Fruit fly (Drosophila melanogaster): ENCODE data around the gene CG13113.

DNA sequence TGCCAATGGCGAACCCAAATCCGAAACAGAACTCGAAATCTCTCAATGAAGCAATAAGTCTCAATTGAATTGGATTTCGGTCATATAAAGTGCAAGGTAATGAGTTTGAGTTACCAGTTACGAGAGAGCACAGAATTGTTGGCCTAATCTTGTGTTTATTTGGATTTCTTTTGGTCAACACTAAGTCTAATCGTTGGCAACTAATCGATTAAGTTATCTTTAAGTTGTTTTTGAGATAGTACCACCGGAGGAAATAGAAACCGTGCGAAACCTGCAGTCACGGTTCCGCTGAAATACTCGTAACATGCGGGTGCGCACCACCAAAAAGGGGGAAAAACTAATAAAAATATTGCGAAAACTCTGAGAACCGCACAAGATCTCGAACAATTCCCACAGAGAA lies 45.2 kb downstream of the CG13113 start, which contains the start of gene CG3841:
- TF ChIP-seq CG8478 (optimal IDR thresholded peaks at IDR 0.05) (no peak), CTCF (optimal IDR thresholded peaks at IDR 0.05) (no peak)

Measured in S2 (cell line).